Worm (Caenorhabditis elegans) whole organism, young adult: Measurements from ENCODE around the gene ogt-1.

Experiments used
- B0336.3 ChIP-seq: fragments of 200-800 bp; sonication (Bioruptor generic); IDR thresholded peaks from 2 replicates; pipeline ENCODE4 v1.3.6; 2022; ENCODE audit warnings: missing genetic modification characterization, missing compliant biosample characterization
- D2030.7 ChIP-seq: fragments of 200-800 bp; sonication (Bioruptor generic); IDR thresholded peaks from 2 replicates; pipeline ENCODE4 v1.3.6; 2022; ENCODE audit warnings: missing genetic modification reagents, missing genetic modification characterization, missing compliant biosample characterization
- F52B5.7 ChIP-seq: sonication (generic microtip); optimal IDR thresholded peaks from 2 replicates; lab custom pipeline; 2016; ENCODE audit warnings: mild to moderate bottlenecking, missing genetic modification characterization, missing compliant biosample characterization
- F57A8.1 ChIP-seq: fragments of 200-800 bp; sonication (Bioruptor generic); optimal IDR thresholded peaks from 2 replicates; lab custom pipeline; 2018; ENCODE audit warnings: mild to moderate bottlenecking, missing genetic modification characterization, moderate library complexity, missing compliant biosample characterization
- F57C9.4 ChIP-seq: sonication (generic microtip); optimal IDR thresholded peaks from 2 replicates; lab custom pipeline; 2017; ENCODE audit warnings: mild to moderate bottlenecking, missing genetic modification characterization, missing compliant biosample characterization
- Y53G8AR.9 ChIP-seq: fragments of 200-800 bp; sonication (Bioruptor generic); conservative IDR thresholded peaks from 2 replicates; pipeline ENCODE4 v1.3.6; 2022; ENCODE audit warnings: missing genetic modification reagents, missing genetic modification characterization, missing compliant biosample characterization
- Y56A3A.18 ChIP-seq: fragments of 200-800 bp; sonication (Bioruptor generic); IDR thresholded peaks from 2 replicates; pipeline ENCODE4 v1.3.6; 2022; ENCODE audit warnings: missing genetic modification reagents, missing genetic modification characterization, missing compliant biosample characterization
- Y67H2A.10 ChIP-seq: fragments of 200-800 bp; sonication (Bioruptor generic); conservative IDR thresholded peaks from 2 replicates; pipeline ENCODE4 v1.3.6; 2022; ENCODE audit warnings: missing genetic modification reagents, missing genetic modification characterization, missing compliant biosample characterization
- Y79H2A.3 ChIP-seq: fragments of 200-800 bp; sonication (Bioruptor generic); conservative IDR thresholded peaks from 2 replicates; pipeline ENCODE4 v1.3.6; 2022; ENCODE audit warnings: missing genetic modification reagents, missing genetic modification characterization, missing compliant biosample characterization
- ZK185.1 ChIP-seq: sonication (generic microtip); optimal IDR thresholded peaks from 2 replicates; lab custom pipeline; 2016; ENCODE audit warnings: mild to moderate bottlenecking, missing genetic modification characterization, missing compliant biosample characterization; ENCODE audit not compliant: poor library complexity, severe bottlenecking
- akir-1 ChIP-seq: fragments of 200-800 bp; sonication (Bioruptor generic); optimal IDR thresholded peaks from 2 replicates; lab custom pipeline; 2018; ENCODE audit warnings: mild to moderate bottlenecking, missing genetic modification characterization, moderate library complexity, missing compliant biosample characterization
- atf-7 ChIP-seq: sonication (generic microtip); optimal IDR thresholded peaks from 2 replicates; lab custom pipeline; 2017; ENCODE audit warnings: mild to moderate bottlenecking, missing genetic modification characterization, missing compliant biosample characterization
- attf-3 ChIP-seq: fragments of 200-800 bp; sonication (Bioruptor generic); conservative IDR thresholded peaks from 2 replicates; pipeline ENCODE4 v1.3.6; 2022; ENCODE audit warnings: missing genetic modification reagents, missing genetic modification characterization, missing compliant biosample characterization
- attf-5 ChIP-seq: fragments of 200-800 bp; sonication (Bioruptor generic); optimal IDR thresholded peaks from 2 replicates; lab custom pipeline; 2018; ENCODE audit warnings: mild to moderate bottlenecking, missing genetic modification characterization, missing compliant biosample characterization
- bed-2 ChIP-seq: fragments of 200-800 bp; sonication (Bioruptor generic); IDR thresholded peaks from 2 replicates; pipeline ENCODE4 v1.3.6; 2022; ENCODE audit warnings: missing genetic modification reagents, missing genetic modification characterization, missing compliant biosample characterization
- cebp-1 ChIP-seq, 2 experiments: fragments of 200-800 bp in 1 of 2; sonication (Bioruptor generic) in 1 of 2; sonication (generic microtip) in 1 of 2; IDR thresholded peaks in 1 of 2; optimal IDR thresholded peaks in 1 of 2; 2 replicates each; pipeline versions ENCODE4 v1.3.6 to Lab custom; 2017 to 2022; ENCODE audit warnings: missing compliant biosample characterization in 2 of 2, missing genetic modification characterization in 2 of 2, mild to moderate bottlenecking in 1 of 2, missing genetic modification reagents in 1 of 2, moderate library complexity in 1 of 2
- ceh-40 ChIP-seq: fragments of 200-800 bp; sonication (Bioruptor generic); IDR thresholded peaks from 2 replicates; pipeline ENCODE4 v1.3.6; 2022; ENCODE audit warnings: missing genetic modification characterization, missing compliant biosample characterization
- ceh-91 ChIP-seq: fragments of 200-800 bp; sonication (Bioruptor generic); IDR thresholded peaks from 2 replicates; pipeline ENCODE4 v1.3.6; 2022; ENCODE audit warnings: missing genetic modification reagents, missing genetic modification characterization, missing compliant biosample characterization
- chd-7 ChIP-seq: sonication (generic microtip); optimal IDR thresholded peaks from 2 replicates; lab custom pipeline; 2016; ENCODE audit warnings: mild to moderate bottlenecking, missing genetic modification characterization, moderate library complexity, missing compliant biosample characterization
- dox-1 ChIP-seq: fragments of 200-800 bp; sonication (Bioruptor generic); IDR thresholded peaks from 2 replicates; pipeline ENCODE4 v1.3.6; 2022; ENCODE audit warnings: missing genetic modification reagents, missing genetic modification characterization, missing compliant biosample characterization
- ekl-4 ChIP-seq: fragments of 200-800 bp; sonication (Bioruptor generic); IDR thresholded peaks from 2 replicates; pipeline ENCODE4 v1.3.6; 2022; ENCODE audit warnings: missing genetic modification reagents, missing genetic modification characterization, missing compliant biosample characterization
- fkh-3 ChIP-seq: sonication (generic microtip); optimal IDR thresholded peaks from 2 replicates; lab custom pipeline; 2016; ENCODE audit warnings: mild to moderate bottlenecking, missing genetic modification characterization, missing compliant biosample characterization
- him-1 ChIP-seq: sonication (generic microtip); optimal IDR thresholded peaks from 2 replicates; lab custom pipeline; 2016; ENCODE audit warnings: missing genotype, missing genetic modification reagents, missing genetic modification characterization, missing compliant biosample characterization
- hlh-12 ChIP-seq: sonication (generic microtip); optimal IDR thresholded peaks from 2 replicates; lab custom pipeline; 2016; ENCODE audit warnings: missing genetic modification characterization, missing compliant biosample characterization
- hmg-1.2 ChIP-seq: fragments of 200-800 bp; sonication (Bioruptor generic); IDR thresholded peaks from 2 replicates; pipeline ENCODE4 v1.3.6; 2022; ENCODE audit warnings: missing genetic modification reagents, missing genetic modification characterization, missing compliant biosample characterization
- hsf-1 ChIP-seq: fragments of 200-800 bp; sonication (Bioruptor generic); IDR thresholded peaks from 2 replicates; pipeline ENCODE4 v1.3.6; 2022; ENCODE audit warnings: missing genetic modification reagents, missing genetic modification characterization, missing compliant biosample characterization
- let-526 ChIP-seq: fragments of 200-800 bp; sonication (Bioruptor generic); IDR thresholded peaks from 2 replicates; pipeline ENCODE4 v1.3.6; 2022; ENCODE audit warnings: missing genetic modification reagents, missing genetic modification characterization, missing compliant biosample characterization
- let-607 ChIP-seq, 2 experiments: fragments of 200-800 bp in 1 of 2; sonication (Bioruptor generic) in 1 of 2; sonication (generic microtip) in 1 of 2; optimal IDR thresholded peaks; 2 replicates each; lab custom pipeline; 2016 to 2018; ENCODE audit warnings: mild to moderate bottlenecking in 2 of 2, missing compliant biosample characterization in 2 of 2, missing genetic modification characterization in 2 of 2, moderate library complexity in 2 of 2, missing genotype in 1 of 2
- lin-35 ChIP-seq, 3 experiments: fragments of 150-350 bp in 2 of 3; sonication (generic microtip) in 1 of 3; optimal IDR thresholded peaks; 2 replicates each; lab custom pipeline; 2014 to 2018; ENCODE audit warnings: missing biosample characterization in 3 of 3, missing genetic modification characterization in 3 of 3, missing genetic modification reagents in 3 of 3
- lin-40 ChIP-seq: sonication (generic microtip); optimal IDR thresholded peaks from 2 replicates; lab custom pipeline; 2016; ENCODE audit warnings: missing genetic modification characterization, mild to moderate bottlenecking, missing compliant biosample characterization, missing genotype, missing genetic modification reagents
- lin-54 ChIP-seq: fragments of 200-800 bp; sonication (Bioruptor generic); optimal IDR thresholded peaks from 2 replicates; lab custom pipeline; 2018; ENCODE audit warnings: mild to moderate bottlenecking, missing genetic modification characterization, missing compliant biosample characterization
- mcd-1 ChIP-seq: fragments of 200-800 bp; sonication (Bioruptor generic); IDR thresholded peaks from 2 replicates; pipeline ENCODE4 v1.3.6; 2022; ENCODE audit warnings: missing genetic modification reagents, missing genetic modification characterization, missing compliant biosample characterization
- nfya-1 ChIP-seq: sonication (generic microtip); optimal IDR thresholded peaks from 2 replicates; lab custom pipeline; 2017; ENCODE audit warnings: antibody characterized with exemption, missing compliant biosample characterization, missing genetic modification characterization, borderline replicate concordance; ENCODE audit not compliant: insufficient read depth
- nhr-179 ChIP-seq: sonication (generic microtip); optimal IDR thresholded peaks from 2 replicates; lab custom pipeline; 2016; ENCODE audit warnings: mild to moderate bottlenecking, missing genetic modification characterization, missing compliant biosample characterization
- nhr-80 ChIP-seq: sonication (generic microtip); optimal IDR thresholded peaks from 2 replicates; lab custom pipeline; 2016; ENCODE audit warnings: missing genetic modification characterization, missing compliant biosample characterization
- pbrm-1 ChIP-seq: fragments of 200-800 bp; sonication (Bioruptor generic); IDR thresholded peaks from 2 replicates; pipeline ENCODE4 v1.3.6; 2022; ENCODE audit warnings: missing genetic modification reagents, missing genetic modification characterization, missing compliant biosample characterization
- repo-1 ChIP-seq: sonication (generic microtip); optimal IDR thresholded peaks from 2 replicates; lab custom pipeline; 2017; ENCODE audit warnings: mild to moderate bottlenecking, missing genetic modification characterization, missing compliant biosample characterization
- snpc-1.1 ChIP-seq: sonication (generic microtip); optimal IDR thresholded peaks from 2 replicates; lab custom pipeline; 2017; ENCODE audit warnings: missing genetic modification characterization, mild to moderate bottlenecking, missing compliant biosample characterization, antibody characterized with exemption, moderate library complexity, missing genotype, missing genetic modification reagents; ENCODE audit not compliant: insufficient read depth
- snpc-4 ChIP-seq, 5 experiments: fragments of 150-350 bp in 1 of 5; sonication (generic microtip) in 4 of 5; optimal IDR thresholded peaks; 2 replicates each; lab custom pipeline; 2014 to 2018; ENCODE audit warnings: missing genetic modification characterization in 5 of 5, missing biosample characterization in 3 of 5, antibody characterized with exemption in 2 of 5, mild to moderate bottlenecking in 2 of 5, missing compliant biosample characterization in 2 of 5, missing genotype in 2 of 5, moderate library complexity in 2 of 5, missing genetic modification reagents in 1 of 5
- somi-1 ChIP-seq: fragments of 200-800 bp; sonication (Bioruptor generic); optimal IDR thresholded peaks from 2 replicates; lab custom pipeline; 2018; ENCODE audit warnings: mild to moderate bottlenecking, missing genetic modification characterization, missing compliant biosample characterization
- tbp1 ChIP-seq: fragments of 200-800 bp; sonication (Bioruptor generic); optimal IDR thresholded peaks from 2 replicates; lab custom pipeline; 2018; ENCODE audit warnings: mild to moderate bottlenecking, missing genetic modification characterization, missing compliant biosample characterization
- tlf-1 ChIP-seq: fragments of 200-800 bp; sonication (Bioruptor generic); optimal IDR thresholded peaks from 2 replicates; lab custom pipeline; 2018; ENCODE audit warnings: mild to moderate bottlenecking, missing genetic modification characterization, missing compliant biosample characterization
- zfh-2 ChIP-seq: fragments of 200-800 bp; sonication (Bioruptor generic); conservative IDR thresholded peaks from 2 replicates; pipeline ENCODE4 v1.3.6; 2022; ENCODE audit warnings: missing genetic modification reagents, missing genetic modification characterization, missing compliant biosample characterization
- ztf-26 ChIP-seq: sonication (generic microtip); optimal IDR thresholded peaks from 2 replicates; lab custom pipeline; 2017; ENCODE audit warnings: missing genetic modification characterization, missing compliant biosample characterization

The ogt-1 gene

ce11 chrIII:7120477-7120876 lies 33.1 kb downstream of the ogt-1 start:
- TF ChIP-seq tlf-1 (GFP tag; lab: Kevin White, UChicago) (no peak), lin-54 (no peak), F52B5.7 (tag; lab: Kevin White, UChicago) (no peak), nhr-80 (tag; lab: Kevin White, UChicago) (peak; percentile 25), F57C9.4 (tag; lab: Kevin White, UChicago) (no peak), dox-1 (GFP tag; lab: Robert Waterston, UW) (no peak), chd-7 (tag; lab: Kevin White, UChicago) (peak; percentile 15), him-1 (peak; percentile 51), pbrm-1 (no peak), let-607 (tag; optimal IDR thresholded peaks at IDR 0.05; lab: Kevin White, UChicago) (peak in 1 of 2 experiments; percentile 35), ztf-26 (tag; lab: Kevin White, UChicago) (no peak), Y67H2A.10 (GFP tag; lab: Robert Waterston, UW) (no peak), let-526 (GFP tag; lab: Robert Waterston, UW) (no peak), Y53G8AR.9 (GFP tag; lab: Robert Waterston, UW) (0 out of 2 replicates have a peak, but pooled peaks have one; percentile 13), lin-40 (tag; lab: Kevin White, UChicago) (peak; percentile 29), F57A8.1 (GFP tag; lab: Kevin White, UChicago) (no peak), Y56A3A.18 (GFP tag; lab: Robert Waterston, UW) (no peak), ZK185.1 (tag; lab: Kevin White, UChicago) (no peak), snpc-1.1 (tag; lab: Kevin White, UChicago) (no peak), zfh-2 (GFP tag; lab: Robert Waterston, UW) (no peak), B0336.3 (GFP tag; lab: Robert Waterston, UW) (no peak), hsf-1 (GFP tag; lab: Robert Waterston, UW) (0 out of 2 replicates have a peak, but pooled peaks have one; percentile 37), atf-7 (peak; percentile 5), repo-1 (tag; lab: Kevin White, UChicago) (peak; percentile 16)

- TF ChIP-seq nhr-80 (tag; lab: Kevin White, UChicago) (peak; percentile 69), ekl-4 (GFP tag; lab: Robert Waterston, UW) (no peak), hlh-12 (tag; lab: Kevin White, UChicago) (no peak), attf-3 (GFP tag; lab: Robert Waterston, UW) (no peak), cebp-1 (GFP tag; IDR thresholded peaks at IDR 0.05; lab: Robert Waterston, UW) (no peak), cebp-1 (tag; optimal IDR thresholded peaks at IDR 0.05; lab: Kevin White, UChicago) (peak; percentile 72), mcd-1 (GFP tag; lab: Robert Waterston, UW) (peak; percentile 33; the same call in 1 of the 2 replicates), ZK185.1 (tag; lab: Kevin White, UChicago) (peak; percentile 21), him-1 (no peak), chd-7 (tag; lab: Kevin White, UChicago) (no peak), nhr-179 (no peak), nfya-1 (tag; lab: Kevin White, UChicago) (no peak), ceh-40 (GFP tag; lab: Robert Waterston, UW) (no peak), Y79H2A.3 (GFP tag; lab: Robert Waterston, UW) (no peak), repo-1 (tag; lab: Kevin White, UChicago) (peak; percentile 21), ceh-91 (GFP tag; lab: Robert Waterston, UW) (no peak), hmg-1.2 (GFP tag; lab: Robert Waterston, UW) (peak; percentile 79), attf-5 (GFP tag; lab: Kevin White, UChicago) (peak; percentile 71), lin-54 (peak; percentile 35), tbp1 (GFP tag; lab: Kevin White, UChicago) (peak; percentile 21), akir-1 (GFP tag; lab: Kevin White, UChicago) (no peak), lin-35 (GFP tag; optimal IDR thresholded peaks at IDR 0.05; lab: Kevin White, UChicago) (no peak), atf-7 (no peak), somi-1 (GFP tag; lab: Kevin White, UChicago) (no peak), D2030.7 (GFP tag; lab: Robert Waterston, UW) (no peak), fkh-3 (tag; lab: Kevin White, UChicago) (no peak), bed-2 (no peak), snpc-4 (GFP tag; optimal IDR thresholded peaks at IDR 0.05; lab: Kevin White, UChicago) (no peak), snpc-4 (tag; optimal IDR thresholded peaks at IDR 0.05; lab: Kevin White, UChicago) (peak in 1 of 4 experiments; percentile 14)
Observed at ce11 chrIII:7116615-7117252, 36.9 kb downstream of the ogt-1 start.
